Worm (Caenorhabditis elegans) whole organism, late embryonic: ENCODE results near the gene ucr-2.3.

Experiments used
- C38D4.7 ChIP-seq: fragments of 200-800 bp; sonication (Bioruptor generic); optimal IDR thresholded peaks from 2 replicates; lab custom pipeline; 2018; ENCODE audit warnings: mild to moderate bottlenecking, missing genetic modification characterization, moderate library complexity, missing compliant biosample characterization
- ama-1 ChIP-seq: fragments of 150-350 bp; optimal IDR thresholded peaks from 2 replicates; lab custom pipeline; 2014
- hlh-15 ChIP-seq: sonication (generic microtip); optimal IDR thresholded peaks from 2 replicates; lab custom pipeline; 2016; ENCODE audit warnings: missing genetic modification characterization, missing compliant biosample characterization
- hlh-6 ChIP-seq: sonication (generic microtip); optimal IDR thresholded peaks from 2 replicates; lab custom pipeline; 2016; ENCODE audit warnings: missing genotype, missing genetic modification characterization, missing compliant biosample characterization
- madf-2 ChIP-seq: sonication (generic microtip); optimal IDR thresholded peaks from 2 replicates; lab custom pipeline; 2017; ENCODE audit warnings: missing genetic modification characterization, missing compliant biosample characterization
- pag-3 ChIP-seq: sonication (generic microtip); optimal IDR thresholded peaks from 2 replicates; lab custom pipeline; 2016; ENCODE audit warnings: missing compliant biosample characterization, missing genetic modification characterization, borderline replicate concordance
- pha-4 ChIP-seq: fragments of 150-350 bp; optimal IDR thresholded peaks from 2 replicates; lab custom pipeline; 2018; ENCODE audit warnings: missing biosample characterization, missing genetic modification reagents, missing genetic modification characterization
- pqm-1 ChIP-seq: sonication (generic microtip); optimal IDR thresholded peaks from 2 replicates; lab custom pipeline; 2016; ENCODE audit warnings: missing genetic modification characterization, missing compliant biosample characterization
- sdc-2 ChIP-seq: sonication (generic microtip); optimal IDR thresholded peaks from 2 replicates; lab custom pipeline; 2016; ENCODE audit warnings: missing genotype, missing genetic modification characterization, missing compliant biosample characterization
- zip-5 ChIP-seq: sonication (generic microtip); optimal IDR thresholded peaks from 2 replicates; lab custom pipeline; 2016; ENCODE audit warnings: missing genetic modification characterization, missing compliant biosample characterization

- TF ChIP-seq zip-5 (tag; lab: Kevin White, UChicago) (no peak), ama-1 (lab: Kevin White, UChicago) (no peak), C38D4.7 (GFP tag; lab: Kevin White, UChicago) (no peak), pha-4 (tag; lab: Kevin White, UChicago) (no peak), pag-3 (tag; lab: Kevin White, UChicago) (no peak), pqm-1 (tag; lab: Kevin White, UChicago) (no peak), hlh-15 (tag; lab: Kevin White, UChicago) (no peak), hlh-6 (no peak), madf-2 (no peak), sdc-2 (tag; lab: Kevin White, UChicago) (no peak)
These were observed 28.3 kb downstream of the ucr-2.3 start for ce11 chrIII:907990-908389.
